Worm (Caenorhabditis elegans) whole organism, mixed stage, embryonic: ENCODE results near the gene nhr-114.

Experiments used
- M03D4.4 ChIP-seq: sonication (generic microtip); optimal IDR thresholded peaks from 2 replicates; lab custom pipeline; 2017; ENCODE audit warnings: mild to moderate bottlenecking, missing genetic modification characterization, missing compliant biosample characterization
- blmp-1 ChIP-seq: fragments of 150-350 bp; optimal IDR thresholded peaks from 2 replicates; lab custom pipeline; 2014; ENCODE audit warnings: missing biosample characterization, missing genetic modification characterization
- ceh-39 ChIP-seq: fragments of 150-350 bp; optimal IDR thresholded peaks from 2 replicates; lab custom pipeline; 2014; ENCODE audit warnings: missing biosample characterization, missing genetic modification characterization
- ceh-43 ChIP-seq: fragments of 200-800 bp; sonication (Bioruptor generic); optimal IDR thresholded peaks from 2 replicates; lab custom pipeline; 2018; ENCODE audit warnings: mild to moderate bottlenecking, missing genetic modification characterization, moderate library complexity, missing compliant biosample characterization
- ceh-83 ChIP-seq: fragments of 200-800 bp; sonication (Bioruptor generic); optimal IDR thresholded peaks from 2 replicates; lab custom pipeline; 2018; ENCODE audit warnings: mild to moderate bottlenecking, missing genetic modification characterization, missing compliant biosample characterization
- ces-1 ChIP-seq: fragments of 150-350 bp; optimal IDR thresholded peaks from 2 replicates; lab custom pipeline; 2014; ENCODE audit warnings: missing biosample characterization, missing genetic modification reagents, missing genetic modification characterization
- cnd-1 ChIP-seq: fragments of 200-800 bp; sonication (Bioruptor generic); optimal IDR thresholded peaks from 2 replicates; lab custom pipeline; 2018; ENCODE audit warnings: mild to moderate bottlenecking, missing genetic modification characterization, missing compliant biosample characterization
- drap-1 ChIP-seq: fragments of 200-800 bp; sonication (Bioruptor generic); optimal IDR thresholded peaks from 3 replicates; lab custom pipeline; 2018; ENCODE audit warnings: mild to moderate bottlenecking, missing genetic modification characterization, missing compliant biosample characterization
- elt-1 ChIP-seq: sonication (generic microtip); optimal IDR thresholded peaks from 2 replicates; lab custom pipeline; 2017; ENCODE audit warnings: missing genetic modification characterization, mild to moderate bottlenecking, missing compliant biosample characterization, antibody characterized with exemption, moderate library complexity, borderline replicate concordance; ENCODE audit not compliant: insufficient read depth
- ham-2 ChIP-seq: fragments of 200-800 bp; sonication (Bioruptor generic); optimal IDR thresholded peaks from 2 replicates; lab custom pipeline; 2018; ENCODE audit warnings: mild to moderate bottlenecking, missing genetic modification characterization, missing compliant biosample characterization
- lin-13 ChIP-seq: fragments of 150-350 bp; optimal IDR thresholded peaks from 2 replicates; lab custom pipeline; 2014; ENCODE audit warnings: missing biosample characterization, missing genetic modification characterization
- lin-32 ChIP-seq: fragments of 200-800 bp; sonication (Bioruptor generic); optimal IDR thresholded peaks from 2 replicates; lab custom pipeline; 2018; ENCODE audit warnings: mild to moderate bottlenecking, missing genetic modification characterization, missing compliant biosample characterization
- lsy-2 ChIP-seq: fragments of 150-350 bp; optimal IDR thresholded peaks from 2 replicates; lab custom pipeline; 2014; ENCODE audit warnings: missing biosample characterization, missing genetic modification characterization
- mab-5 ChIP-seq: fragments of 150-350 bp; optimal IDR thresholded peaks from 2 replicates; lab custom pipeline; 2014; ENCODE audit warnings: missing biosample characterization, missing genetic modification characterization
- mls-2 ChIP-seq: sonication (generic microtip); optimal IDR thresholded peaks from 2 replicates; lab custom pipeline; 2016; ENCODE audit warnings: mild to moderate bottlenecking, missing genetic modification characterization, moderate library complexity, missing compliant biosample characterization
- nhr-2 ChIP-seq: fragments of 150-350 bp; optimal IDR thresholded peaks from 2 replicates; lab custom pipeline; 2014; ENCODE audit warnings: missing biosample characterization, missing genetic modification characterization
- nhr-237 ChIP-seq: fragments of 150-350 bp; optimal IDR thresholded peaks from 2 replicates; lab custom pipeline; 2014; ENCODE audit warnings: missing biosample characterization, missing genetic modification characterization
- pha-4 ChIP-seq: fragments of 150-350 bp; optimal IDR thresholded peaks from 2 replicates; lab custom pipeline; 2018; ENCODE audit warnings: missing biosample characterization, missing genetic modification reagents, missing genetic modification characterization
- sptf-1 ChIP-seq: sonication (generic microtip); optimal IDR thresholded peaks from 2 replicates; lab custom pipeline; 2017; ENCODE audit warnings: mild to moderate bottlenecking, missing genetic modification characterization, moderate library complexity, missing compliant biosample characterization
- tbx-8 ChIP-seq: fragments of 200-800 bp; sonication (Bioruptor generic); optimal IDR thresholded peaks from 2 replicates; lab custom pipeline; 2018; ENCODE audit warnings: mild to moderate bottlenecking, missing genetic modification characterization, moderate library complexity, missing compliant biosample characterization
- zip-8 ChIP-seq: fragments of 150-350 bp; optimal IDR thresholded peaks from 2 replicates; lab custom pipeline; 2014; ENCODE audit warnings: missing biosample characterization, missing genetic modification characterization

nhr-114 gene

DNA sequence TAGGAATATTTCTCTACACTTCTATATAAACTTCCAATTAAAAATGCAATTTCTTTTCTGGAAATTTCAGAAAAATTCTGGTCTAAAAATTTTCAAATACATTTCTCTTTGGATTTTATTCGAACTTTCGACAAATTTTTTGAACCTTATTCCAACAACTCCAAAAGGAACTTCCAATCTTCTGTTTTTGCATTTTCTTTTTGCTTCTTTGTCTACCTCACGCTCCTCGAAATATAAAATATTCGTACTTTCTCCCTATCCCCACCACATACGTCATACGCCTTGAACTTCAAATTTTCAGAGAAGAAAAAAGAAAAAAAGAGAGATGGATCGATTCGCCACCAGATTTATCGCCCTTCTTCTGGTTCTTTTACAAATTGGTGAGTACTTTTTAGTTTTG is 32.3 kb downstream of the nhr-114 start, which contains the start of gene nlp-9:
Gene nlp-9 (plus strand): TSS at position 301 of the 400 bp plus-strand sequence.
- TF ChIP-seq drap-1 (GFP tag; lab: Kevin White, UChicago) (no peak), blmp-1 (tag; lab: Kevin White, UChicago) (no peak), zip-8 (tag; lab: Kevin White, UChicago) (no peak), lin-13 (tag; lab: Kevin White, UChicago) (no peak), lin-32 (GFP tag; lab: Kevin White, UChicago) (no peak), pha-4 (tag; lab: Kevin White, UChicago) (no peak), nhr-237 (tag; lab: Kevin White, UChicago) (no peak), mab-5 (no peak), ceh-39 (tag; lab: Kevin White, UChicago) (no peak), tbx-8 (GFP tag; lab: Kevin White, UChicago) (no peak), elt-1 (tag; lab: Kevin White, UChicago) (no peak), ceh-43 (GFP tag; lab: Kevin White, UChicago) (no peak), nhr-2 (tag; lab: Kevin White, UChicago) (no peak), mls-2 (no peak), ceh-83 (GFP tag; lab: Kevin White, UChicago) (no peak)

DNA sequence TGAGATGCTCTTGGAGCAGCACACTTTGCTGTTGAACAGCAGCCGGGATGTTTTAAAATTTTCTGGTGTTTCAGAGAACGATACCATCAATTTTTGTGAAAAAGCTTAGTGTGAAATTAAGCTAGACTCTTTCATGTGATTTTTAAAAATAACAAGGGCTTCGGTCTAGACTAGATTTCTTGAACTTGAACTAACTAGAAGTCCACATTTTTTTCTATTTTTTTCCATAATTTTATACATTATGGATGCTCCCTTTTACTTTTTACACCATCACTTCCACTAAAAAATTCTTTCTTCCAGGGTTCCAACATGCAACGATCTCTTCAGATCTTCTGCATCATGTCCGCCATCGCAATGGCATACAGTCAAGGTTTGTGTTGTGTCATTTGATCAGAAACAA is 49.1 kb downstream of the nhr-114 start, which contains the start of gene nlp-13:
Gene nlp-13 (plus strand): TSS at position 301 of the 400 bp plus-strand sequence.
- TF ChIP-seq M03D4.4 (tag; lab: Kevin White, UChicago) (no peak), lin-32 (GFP tag; lab: Kevin White, UChicago) (no peak), lsy-2 (tag; lab: Kevin White, UChicago) (no peak), ceh-39 (tag; lab: Kevin White, UChicago) (no peak), zip-8 (tag; lab: Kevin White, UChicago) (no peak), nhr-237 (tag; lab: Kevin White, UChicago) (no peak), tbx-8 (GFP tag; lab: Kevin White, UChicago) (no peak), lin-13 (tag; lab: Kevin White, UChicago) (no peak), elt-1 (tag; lab: Kevin White, UChicago) (no peak), mls-2 (no peak), ceh-83 (GFP tag; lab: Kevin White, UChicago) (no peak), ces-1 (no peak), ham-2 (no peak), sptf-1 (no peak), cnd-1 (tag; lab: Kevin White, UChicago) (no peak), drap-1 (GFP tag; lab: Kevin White, UChicago) (no peak)
- TF ChIP-seq, all 35 proteins: peak for 0
